Worm (Caenorhabditis elegans) whole organism, L4 larva: ENCODE measurements around the gene gadr-2.

Experiments
- F26F4.8 ChIP-seq: fragments of 200-800 bp; sonication (Bioruptor generic); conservative IDR thresholded peaks from 2 replicates; pipeline ENCODE4 v1.3.6; 2022; ENCODE audit warnings: missing genetic modification characterization, missing compliant biosample characterization
- F37D6.2 ChIP-seq: sonication (generic microtip); optimal IDR thresholded peaks from 2 replicates; lab custom pipeline; 2016; ENCODE audit warnings: mild to moderate bottlenecking, missing genetic modification characterization, missing compliant biosample characterization
- F44E2.7 ChIP-seq: fragments of 200-800 bp; sonication (Bioruptor generic); IDR thresholded peaks from 2 replicates; pipeline ENCODE4 v2.1.2; 2022; ENCODE audit warnings: missing genetic modification characterization, missing compliant biosample characterization
- F49E8.2 ChIP-seq: sonication (generic microtip); optimal IDR thresholded peaks from 2 replicates; lab custom pipeline; 2016; ENCODE audit warnings: missing compliant biosample characterization, mild to moderate bottlenecking, missing genetic modification characterization, borderline replicate concordance
- T20F7.1 ChIP-seq: fragments of 200-800 bp; sonication (Bioruptor generic); optimal IDR thresholded peaks from 2 replicates; lab custom pipeline; 2018; ENCODE audit warnings: mild to moderate bottlenecking, missing genetic modification characterization, missing compliant biosample characterization
- Y105C5A.15 ChIP-seq: fragments of 200-800 bp; sonication (Bioruptor generic); IDR thresholded peaks from 2 replicates; pipeline ENCODE4 v1.3.6; 2022; ENCODE audit warnings: missing genetic modification characterization, missing compliant biosample characterization
- Y5F2A.4 ChIP-seq: fragments of 200-800 bp; sonication (Bioruptor generic); optimal IDR thresholded peaks from 2 replicates; lab custom pipeline; 2018; ENCODE audit warnings: mild to moderate bottlenecking, missing genetic modification characterization, missing compliant biosample characterization
- Y75B8A.6 ChIP-seq: fragments of 200-800 bp; sonication (Bioruptor generic); IDR thresholded peaks from 2 replicates; pipeline ENCODE4 v1.3.6; 2022; ENCODE audit warnings: missing genetic modification reagents, missing genetic modification characterization, missing compliant biosample characterization
- aly-2 ChIP-seq: sonication (generic microtip); optimal IDR thresholded peaks from 2 replicates; lab custom pipeline; 2018; ENCODE audit warnings: missing biosample characterization, missing genetic modification characterization
- ceh-20 ChIP-seq: fragments of 200-800 bp; sonication (Bioruptor generic); IDR thresholded peaks from 2 replicates; pipeline ENCODE4 v1.3.6; 2022; ENCODE audit warnings: missing genetic modification reagents, missing genetic modification characterization, missing compliant biosample characterization
- ceh-44 ChIP-seq: fragments of 200-800 bp; sonication (Bioruptor generic); IDR thresholded peaks from 2 replicates; pipeline ENCODE4 v1.3.6; 2022; ENCODE audit warnings: missing genetic modification reagents, missing genetic modification characterization, missing compliant biosample characterization
- ceh-62 ChIP-seq: sonication (generic microtip); optimal IDR thresholded peaks from 2 replicates; lab custom pipeline; 2017; ENCODE audit warnings: missing biosample characterization, missing genetic modification characterization
- ces-1 ChIP-seq: fragments of 150-350 bp; sonication (generic microtip); optimal IDR thresholded peaks from 4 replicates; lab custom pipeline; 2014; ENCODE audit warnings: missing biosample characterization, missing genetic modification reagents, missing genetic modification characterization
- daf-16 ChIP-seq, 3 experiments: sonication (generic microtip); optimal IDR thresholded peaks; 2 replicates each; lab custom pipeline; 2016 to 2017; ENCODE audit warnings: missing genetic modification characterization in 3 of 3, missing genetic modification reagents in 3 of 3, mild to moderate bottlenecking in 2 of 3, missing compliant biosample characterization in 2 of 3, missing biosample characterization in 1 of 3, moderate library complexity in 1 of 3
- daf-8 ChIP-seq: fragments of 200-800 bp; sonication (Bioruptor generic); IDR thresholded peaks from 2 replicates; pipeline ENCODE4 v1.3.6; 2022; ENCODE audit warnings: missing genetic modification characterization, missing compliant biosample characterization
- dmd-6 ChIP-seq: fragments of 200-800 bp; sonication (Bioruptor generic); IDR thresholded peaks from 2 replicates; pipeline ENCODE4 v1.3.6; 2022; ENCODE audit warnings: missing genetic modification reagents, missing genetic modification characterization, missing compliant biosample characterization
- dve-1 ChIP-seq: sonication (generic microtip); optimal IDR thresholded peaks from 2 replicates; lab custom pipeline; 2017; ENCODE audit warnings: antibody characterized with exemption, mild to moderate bottlenecking, missing genetic modification characterization, missing compliant biosample characterization; ENCODE audit not compliant: insufficient read depth
- egl-43 ChIP-seq: fragments of 200-800 bp; sonication (Bioruptor generic); IDR thresholded peaks from 2 replicates; pipeline ENCODE4 v1.3.6; 2022; ENCODE audit warnings: missing genetic modification reagents, missing genetic modification characterization, missing compliant biosample characterization
- fos-1 ChIP-seq: fragments of 150-350 bp; optimal IDR thresholded peaks from 2 replicates; lab custom pipeline; 2014; ENCODE audit warnings: missing biosample characterization, missing genetic modification characterization
- gei-8 ChIP-seq: fragments of 200-800 bp; sonication (Bioruptor generic); optimal IDR thresholded peaks from 2 replicates; lab custom pipeline; 2018; ENCODE audit warnings: mild to moderate bottlenecking, missing genetic modification characterization, missing compliant biosample characterization
- hif-1 ChIP-seq, 2 experiments: sonication (generic microtip); optimal IDR thresholded peaks; 2 replicates each; lab custom pipeline; 2016 to 2017; ENCODE audit warnings: missing compliant biosample characterization in 2 of 2, missing genetic modification characterization in 2 of 2, missing genetic modification reagents in 2 of 2, missing genotype in 2 of 2, mild to moderate bottlenecking in 1 of 2
- hlh-30 ChIP-seq: sonication (generic microtip); optimal IDR thresholded peaks from 2 replicates; lab custom pipeline; 2017; ENCODE audit warnings: antibody characterized with exemption, mild to moderate bottlenecking, missing genetic modification characterization, missing compliant biosample characterization; ENCODE audit not compliant: insufficient read depth
- jun-1 ChIP-seq: fragments of 150-350 bp; optimal IDR thresholded peaks from 2 replicates; lab custom pipeline; 2014; ENCODE audit warnings: missing biosample characterization, missing genetic modification reagents, missing genetic modification characterization
- lin-1 ChIP-seq: fragments of 200-800 bp; sonication (Bioruptor generic); IDR thresholded peaks from 2 replicates; pipeline ENCODE4 v1.3.6; 2022; ENCODE audit warnings: missing genetic modification reagents, missing genetic modification characterization, missing compliant biosample characterization
- lir-3 ChIP-seq: sonication (generic microtip); optimal IDR thresholded peaks from 2 replicates; lab custom pipeline; 2016; ENCODE audit warnings: mild to moderate bottlenecking, missing genetic modification characterization, missing compliant biosample characterization
- madf-5 ChIP-seq, 2 experiments: fragments of 200-800 bp; sonication (Bioruptor generic); IDR thresholded peaks; 2 replicates each; pipeline ENCODE4 v1.3.6; 2022; ENCODE audit warnings: missing compliant biosample characterization in 2 of 2, missing genetic modification characterization in 2 of 2
- madf-9 ChIP-seq: fragments of 200-800 bp; sonication (Bioruptor generic); conservative IDR thresholded peaks from 2 replicates; pipeline ENCODE4 v1.3.6; 2022; ENCODE audit warnings: missing genetic modification reagents, missing genetic modification characterization, missing compliant biosample characterization
- mdl-1 ChIP-seq, 2 experiments: fragments of 150-350 bp in 1 of 2; sonication (generic microtip) in 1 of 2; optimal IDR thresholded peaks; 2 replicates each; lab custom pipeline; 2014 to 2017; ENCODE audit warnings: missing biosample characterization in 2 of 2, missing genetic modification characterization in 2 of 2
- mdt-29 ChIP-seq: fragments of 200-800 bp; sonication (Bioruptor generic); IDR thresholded peaks from 2 replicates; pipeline ENCODE4 v1.3.6; 2022; ENCODE audit warnings: missing genetic modification reagents, missing genetic modification characterization, missing compliant biosample characterization
- mes-2 ChIP-seq: sonication (generic microtip); optimal IDR thresholded peaks from 2 replicates; lab custom pipeline; 2016; ENCODE audit warnings: missing genotype, mild to moderate bottlenecking, missing genetic modification characterization, missing compliant biosample characterization; ENCODE audit not compliant: poor library complexity, severe bottlenecking
- mxl-2 ChIP-seq: fragments of 200-800 bp; sonication (Bioruptor generic); conservative IDR thresholded peaks from 2 replicates; pipeline ENCODE4 v1.3.6; 2022; ENCODE audit warnings: missing genetic modification reagents, missing genetic modification characterization, missing compliant biosample characterization
- nhr-11 ChIP-seq: fragments of 150-350 bp; optimal IDR thresholded peaks from 2 replicates; lab custom pipeline; 2014; ENCODE audit warnings: missing biosample characterization, missing genetic modification characterization
- nhr-25 ChIP-seq: sonication (generic microtip); optimal IDR thresholded peaks from 2 replicates; lab custom pipeline; 2017; ENCODE audit warnings: missing genetic modification characterization, mild to moderate bottlenecking, missing compliant biosample characterization, antibody characterized with exemption, moderate library complexity, borderline replicate concordance; ENCODE audit not compliant: insufficient read depth
- nhr-28 ChIP-seq: fragments of 150-350 bp; optimal IDR thresholded peaks from 2 replicates; lab custom pipeline; 2014; ENCODE audit warnings: missing biosample characterization, missing genetic modification characterization
- nhr-41 ChIP-seq: fragments of 200-800 bp; sonication (Bioruptor generic); IDR thresholded peaks from 2 replicates; pipeline ENCODE4 v1.3.6; 2022; ENCODE audit warnings: missing genetic modification reagents, missing genetic modification characterization, missing compliant biosample characterization
- nhr-76 ChIP-seq: fragments of 150-350 bp; optimal IDR thresholded peaks from 2 replicates; lab custom pipeline; 2014; ENCODE audit warnings: missing biosample characterization, missing genetic modification characterization
- saeg-2 ChIP-seq: fragments of 200-800 bp; sonication (Bioruptor generic); IDR thresholded peaks from 2 replicates; pipeline ENCODE4 v1.3.6; 2022; ENCODE audit warnings: missing genetic modification reagents, missing genetic modification characterization, missing compliant biosample characterization
- snpc-4 ChIP-seq: fragments of 150-350 bp; optimal IDR thresholded peaks from 2 replicates; lab custom pipeline; 2014; ENCODE audit warnings: missing biosample characterization, missing genetic modification characterization
- spr-3 ChIP-seq: fragments of 200-800 bp; sonication (Bioruptor generic); optimal IDR thresholded peaks from 2 replicates; lab custom pipeline; 2018; ENCODE audit warnings: mild to moderate bottlenecking, missing genetic modification characterization, missing compliant biosample characterization
- tag-97 ChIP-seq: fragments of 200-800 bp; sonication (Bioruptor generic); IDR thresholded peaks from 2 replicates; pipeline ENCODE4 v1.3.6; 2022; ENCODE audit warnings: missing genetic modification characterization, missing compliant biosample characterization
- tra-1 ChIP-seq: fragments of 200-800 bp; sonication (Bioruptor generic); IDR thresholded peaks from 2 replicates; pipeline ENCODE4 v1.3.6; 2022; ENCODE audit warnings: missing genetic modification reagents, missing genetic modification characterization, missing compliant biosample characterization
- ztf-7 ChIP-seq: fragments of 150-350 bp; optimal IDR thresholded peaks from 2 replicates; lab custom pipeline; 2014; ENCODE audit warnings: missing biosample characterization, missing genetic modification characterization

gadr-2 gene

DNA sequence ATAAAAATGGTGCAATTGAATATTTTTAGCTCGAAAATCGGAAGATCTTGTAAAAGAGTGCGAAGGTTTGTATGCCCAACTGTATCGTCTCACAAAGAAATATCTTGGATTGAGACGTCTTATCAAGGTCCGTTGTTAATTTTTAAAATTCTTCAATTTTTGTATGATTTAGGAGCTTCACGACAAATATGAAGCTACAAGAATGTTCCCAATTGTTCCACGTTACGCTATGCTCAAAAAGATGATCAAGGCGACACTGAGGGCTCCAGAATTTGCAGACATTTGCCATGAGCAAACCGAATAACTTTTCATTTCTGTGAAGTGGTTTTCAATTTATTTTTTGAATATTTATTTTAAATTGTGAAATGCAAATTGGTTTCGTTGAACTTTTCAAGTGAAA is 46.2 kb downstream of the gadr-2 start (continued):
- TF ChIP-seq fos-1 (tag; lab: Kevin White, UChicago) (no peak), ceh-20 (no peak), dmd-6 (peak; percentile 40), snpc-4 (no peak), nhr-41 (GFP tag; lab: Robert Waterston, UW) (no peak), nhr-28 (tag; lab: Kevin White, UChicago) (no peak), mes-2 (no peak), madf-5 (GFP tag; IDR thresholded peaks at IDR 0.05; lab: Robert Waterston, UW) (peak in 1 of 2 experiments; percentile 23; a peak in 1 of 4 replicates), tag-97 (GFP tag; lab: Robert Waterston, UW) (no peak), jun-1 (tag; lab: Kevin White, UChicago) (no peak), hlh-30 (no peak), gei-8 (peak; percentile 11), F49E8.2 (tag; lab: Kevin White, UChicago) (no peak), dve-1 (tag; lab: Kevin White, UChicago) (peak; percentile 74), ceh-44 (GFP tag; lab: Robert Waterston, UW) (no peak), ces-1 (GFP tag; lab: Kevin White, UChicago) (no peak), ztf-7 (tag; lab: Kevin White, UChicago) (no peak), T20F7.1 (GFP tag; lab: Kevin White, UChicago) (peak; percentile 69), daf-16 (GFP tag; optimal IDR thresholded peaks at IDR 0.05; lab: Kevin White, UChicago) (no peak), daf-16 (tag; optimal IDR thresholded peaks at IDR 0.05; lab: Kevin White, UChicago) (peak; percentile 20), F44E2.7 (no peak), F37D6.2 (tag; lab: Kevin White, UChicago) (no peak), tra-1 (GFP tag; lab: Robert Waterston, UW) (no peak), daf-8 (no peak), egl-43 (GFP tag; lab: Robert Waterston, UW) (no peak), Y75B8A.6 (GFP tag; lab: Robert Waterston, UW) (0 out of 2 replicates have a peak, but pooled peaks have one; percentile 43), mdl-1 (tag; optimal IDR thresholded peaks at IDR 0.05; lab: Kevin White, UChicago) (no peak), mxl-2 (GFP tag; lab: Robert Waterston, UW) (no peak), Y5F2A.4 (GFP tag; lab: Kevin White, UChicago) (no peak), lir-3 (tag; lab: Kevin White, UChicago) (no peak), nhr-11 (tag; lab: Kevin White, UChicago) (no peak), nhr-76 (tag; lab: Kevin White, UChicago) (no peak), spr-3 (GFP tag; lab: Kevin White, UChicago) (peak; percentile 24), ceh-62 (tag; lab: Kevin White, UChicago) (no peak), madf-9 (no peak; the same call in 1 of the 2 replicates), aly-2 (tag; lab: Kevin White, UChicago) (no peak), mdt-29 (GFP tag; lab: Robert Waterston, UW) (no peak; the same call in none of the 2 replicates), Y105C5A.15 (GFP tag; lab: Robert Waterston, UW) (no peak), hif-1 (tag; optimal IDR thresholded peaks at IDR 0.05; lab: Kevin White, UChicago) (no peak), lin-1 (GFP tag; lab: Robert Waterston, UW) (0 out of 2 replicates have a peak, but pooled peaks have one; percentile 33), saeg-2 (no peak), F26F4.8 (no peak), nhr-25 (tag; lab: Kevin White, UChicago) (peak; percentile 2)
